Worm (Caenorhabditis elegans) whole organism, young adult: ENCODE data around the gene gst-6.

Experiments used
- F33H1.4 ChIP-seq: fragments of 200-800 bp; sonication (Bioruptor generic); IDR thresholded peaks from 2 replicates; pipeline ENCODE4 v1.3.6; 2022; ENCODE audit warnings: missing genetic modification reagents, missing genetic modification characterization, missing compliant biosample characterization
- Y95B8A.8 ChIP-seq: fragments of 200-800 bp; sonication (Bioruptor generic); IDR thresholded peaks from 2 replicates; pipeline ENCODE4 v1.3.6; 2022; ENCODE audit warnings: missing genetic modification reagents, missing genetic modification characterization, missing compliant biosample characterization
- ceh-27 ChIP-seq: fragments of 200-800 bp; sonication (Bioruptor generic); optimal IDR thresholded peaks from 2 replicates; lab custom pipeline; 2018; ENCODE audit warnings: mild to moderate bottlenecking, missing genetic modification characterization, moderate library complexity, missing compliant biosample characterization
- snpc-4 ChIP-seq, 5 experiments: fragments of 150-350 bp in 1 of 5; sonication (generic microtip) in 4 of 5; optimal IDR thresholded peaks; 2 replicates each; lab custom pipeline; 2014 to 2018; ENCODE audit warnings: missing genetic modification characterization in 5 of 5, missing biosample characterization in 3 of 5, antibody characterized with exemption in 2 of 5, mild to moderate bottlenecking in 2 of 5, missing compliant biosample characterization in 2 of 5, missing genotype in 2 of 5, moderate library complexity in 2 of 5, missing genetic modification reagents in 1 of 5

DNA sequence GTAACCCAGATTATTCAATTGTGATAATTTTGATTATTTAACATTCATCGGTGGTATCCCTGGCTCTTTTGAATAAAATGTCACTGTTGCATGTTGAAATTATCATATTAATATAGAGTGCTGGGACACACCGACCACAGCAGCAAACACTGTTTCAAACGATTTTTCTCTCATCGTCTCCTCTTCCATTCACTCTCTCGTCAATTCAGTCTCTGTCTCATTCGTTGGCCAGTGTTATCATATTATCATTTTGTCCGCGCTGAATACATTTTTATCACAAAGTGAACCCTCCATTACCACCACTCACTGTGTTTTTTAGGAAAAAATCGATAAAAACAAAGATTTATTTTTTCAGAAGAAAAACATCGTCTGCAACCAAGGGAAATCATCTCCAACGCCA is 22.6 kb upstream of the gst-6 start:
- TF ChIP-seq ceh-27 (no peak), F33H1.4 (GFP tag; lab: Robert Waterston, UW) (no peak), snpc-4 (GFP tag; optimal IDR thresholded peaks at IDR 0.05; lab: Kevin White, UChicago) (no peak), snpc-4 (tag; optimal IDR thresholded peaks at IDR 0.05; lab: Kevin White, UChicago) (no peak), Y95B8A.8 (GFP tag; lab: Robert Waterston, UW) (no peak)
